Worm (Caenorhabditis elegans): ENCODE results near the gene kin-15.

The kin-15 gene

DNA sequence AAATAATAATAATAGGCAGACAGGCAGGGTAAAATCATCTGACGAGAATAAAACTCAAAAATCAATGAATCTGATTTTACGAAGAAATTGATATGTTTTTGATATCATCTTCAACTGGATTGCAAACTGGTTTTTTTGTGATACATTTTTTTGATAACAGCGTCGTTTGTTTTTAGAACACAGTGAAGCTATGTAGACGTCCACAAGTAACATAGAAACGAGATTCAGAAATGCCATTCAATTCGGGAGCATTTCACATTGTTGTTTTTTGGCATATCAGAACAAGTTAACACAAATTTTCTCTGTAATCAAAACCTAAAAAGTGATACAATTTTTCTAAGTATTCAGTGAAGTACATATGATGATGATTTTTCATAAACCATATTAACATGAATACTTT, 4.7 kb upstream of the kin-15 start, which contains the start of gene chil-13:
Gene chil-13 (minus strand): TSS at position 101 of the 400 bp plus-strand sequence.
- TF ChIP-seq nhr-12 (tag; optimal IDR thresholded peaks at IDR 0.05) (no peak), nhr-77 (tag; optimal IDR thresholded peaks at IDR 0.05) (no peak), daf-12 (tag; optimal IDR thresholded peaks at IDR 0.05) (no peak), nhr-11 (tag; optimal IDR thresholded peaks at IDR 0.05) (no peak), nfya-1 (tag; optimal IDR thresholded peaks at IDR 0.05; ENCODE audit: insufficient read depth) (no peak), ceh-82 (tag; optimal IDR thresholded peaks at IDR 0.05) (no peak), ceh-16 (tag; optimal IDR thresholded peaks at IDR 0.05) (no peak), ztf-11 (tag; optimal IDR thresholded peaks at IDR 0.05) (no peak), ceh-9 (tag; optimal IDR thresholded peaks at IDR 0.05) (no peak), lin-15B (tag; optimal IDR thresholded peaks at IDR 0.05) (no peak), tbx-2 (tag; optimal IDR thresholded peaks at IDR 0.05) (no peak), eor-1 (tag; optimal IDR thresholded peaks at IDR 0.05) (no peak), pha-4 (tag; optimal IDR thresholded peaks at IDR 0.05) (no peak), aly-2 (tag; optimal IDR thresholded peaks at IDR 0.05) (no peak), lin-39 (tag; optimal IDR thresholded peaks at IDR 0.05) (no peak), nhr-28 (tag; optimal IDR thresholded peaks at IDR 0.05) (no peak), snpc-4 (tag; optimal IDR thresholded peaks at IDR 0.05) (no peak), ceh-28 (tag; optimal IDR thresholded peaks at IDR 0.05) (no peak), mml-1 (tag; optimal IDR thresholded peaks at IDR 0.05) (no peak)

- TF ChIP-seq nhr-77 (tag; optimal IDR thresholded peaks at IDR 0.05) (no peak), pha-4 (tag; optimal IDR thresholded peaks at IDR 0.05) (no peak)
Observed at ce11 chrII:9436009-9436408, 2.5 kb upstream of the kin-15 start, which contains the start of gene kin-16. Gene kin-16, minus strand, starts transcription at chrII:9436109.

ce11 chrII:9431119-9431518, 2.4 kb downstream of the kin-15 start:
- TF ChIP-seq nhr-11 (tag; optimal IDR thresholded peaks at IDR 0.05) (no peak), fkh-10 (GFP tag; optimal IDR thresholded peaks at IDR 0.05) (peak; percentile 75), mdl-1 (tag; optimal IDR thresholded peaks at IDR 0.05) (no peak)

DNA sequence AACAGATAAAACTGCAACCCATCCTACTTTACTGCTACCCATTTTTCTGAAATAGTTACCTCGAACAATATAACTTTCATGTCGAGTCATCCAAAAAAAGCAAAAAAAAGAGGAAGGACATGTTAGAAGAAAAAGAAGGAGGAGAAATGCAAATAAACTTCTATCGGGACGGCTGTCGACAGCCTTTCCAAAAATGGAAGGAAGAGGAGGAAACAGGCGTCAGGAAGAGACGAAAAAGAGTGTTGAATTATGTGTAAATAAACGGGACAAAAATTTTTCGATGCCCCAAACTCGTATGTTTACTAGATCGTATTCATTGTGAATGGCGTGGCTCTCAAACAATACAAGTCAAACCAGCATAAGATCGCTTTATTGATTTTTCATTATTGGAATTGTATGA, 5.9 kb downstream of the kin-15 start, which contains the start of gene M176.5:
Gene M176.5 (minus strand): TSS at position 101 of the 400 bp plus-strand sequence.
- TF ChIP-seq ceh-16 (tag; optimal IDR thresholded peaks at IDR 0.05) (no peak), fkh-2 (tag; optimal IDR thresholded peaks at IDR 0.05) (no peak), hmg-11 (tag; optimal IDR thresholded peaks at IDR 0.05) (peak; percentile 5), pha-4 (tag; optimal IDR thresholded peaks at IDR 0.05) (peak; percentile 78)

- TF ChIP-seq pqm-1 (tag; optimal IDR thresholded peaks at IDR 0.05) (no peak), ceh-28 (tag; optimal IDR thresholded peaks at IDR 0.05) (no peak), mml-1 (tag; optimal IDR thresholded peaks at IDR 0.05) (no peak), lin-15B (tag; optimal IDR thresholded peaks at IDR 0.05) (no peak), nhr-67 (tag; optimal IDR thresholded peaks at IDR 0.05) (no peak), tbx-2 (tag; optimal IDR thresholded peaks at IDR 0.05) (no peak), unc-62 (GFP tag; optimal IDR thresholded peaks at IDR 0.05) (no peak), fos-1 (tag; optimal IDR thresholded peaks at IDR 0.05) (no peak), daf-12 (tag; optimal IDR thresholded peaks at IDR 0.05) (no peak), eor-1 (tag; optimal IDR thresholded peaks at IDR 0.05) (no peak)
Observed at ce11 chrII:9426076-9426475, 7.4 kb downstream of the kin-15 start, which contains the start of gene M176.10. Gene M176.10, minus strand, starts transcription at chrII:9426176.

ce11 chrII:9421969-9422368, 11.5 kb downstream of the kin-15 start, which contains the start of gene M176.11:
Gene M176.11, plus strand, starts transcription at chrII:9422269.
- TF ChIP-seq ama-1 (optimal IDR thresholded peaks at IDR 0.05) (no peak), lsy-12 (tag; optimal IDR thresholded peaks at IDR 0.05) (no peak), nhr-43 (tag; optimal IDR thresholded peaks at IDR 0.05; ENCODE audit: poor library complexity, severe bottlenecking) (no peak), nhr-76 (tag; optimal IDR thresholded peaks at IDR 0.05) (no peak), ztf-11 (tag; optimal IDR thresholded peaks at IDR 0.05) (no peak), nhr-237 (tag; optimal IDR thresholded peaks at IDR 0.05) (no peak), R02D3.7 (tag; optimal IDR thresholded peaks at IDR 0.05) (no peak), snpc-4 (tag; optimal IDR thresholded peaks at IDR 0.05) (no peak), daf-12 (tag; optimal IDR thresholded peaks at IDR 0.05) (no peak), eor-1 (tag; optimal IDR thresholded peaks at IDR 0.05) (no peak), lin-39 (tag; optimal IDR thresholded peaks at IDR 0.05) (no peak), aly-2 (tag; optimal IDR thresholded peaks at IDR 0.05) (no peak), pqm-1 (tag; optimal IDR thresholded peaks at IDR 0.05) (no peak), fkh-2 (tag; optimal IDR thresholded peaks at IDR 0.05) (no peak), nhr-25 (tag; optimal IDR thresholded peaks at IDR 0.05) (no peak), elt-1 (tag; optimal IDR thresholded peaks at IDR 0.05) (no peak), tbx-2 (tag; optimal IDR thresholded peaks at IDR 0.05) (no peak)

Measured in whole organism, L3 larva.